Worm (Caenorhabditis elegans) whole organism, L3 larva: ENCODE measurements around the gene dhs-9.

Source experiments
- ZK546.5 ChIP-seq: sonication (generic microtip); optimal IDR thresholded peaks from 2 replicates; lab custom pipeline; 2017; ENCODE audit warnings: missing biosample characterization, missing genetic modification characterization
- egl-27 ChIP-seq: sonication (generic microtip); optimal IDR thresholded peaks from 4 replicates; lab custom pipeline; 2017; ENCODE audit warnings: missing biosample characterization, missing genetic modification reagents, missing genetic modification characterization
- lin-15B ChIP-seq: fragments of 150-350 bp; optimal IDR thresholded peaks from 2 replicates; lab custom pipeline; 2014; ENCODE audit warnings: missing biosample characterization, missing genetic modification characterization
- lsy-12 ChIP-seq: sonication (generic microtip); optimal IDR thresholded peaks from 2 replicates; lab custom pipeline; 2016; ENCODE audit warnings: mild to moderate bottlenecking, missing genetic modification characterization, missing compliant biosample characterization
- nhr-12 ChIP-seq: fragments of 150-350 bp; optimal IDR thresholded peaks from 2 replicates; lab custom pipeline; 2014; ENCODE audit warnings: missing biosample characterization, missing genetic modification characterization
- nhr-67 ChIP-seq: fragments of 150-350 bp; optimal IDR thresholded peaks from 2 replicates; lab custom pipeline; 2014; ENCODE audit warnings: missing biosample characterization, missing genetic modification characterization
- snpc-4 ChIP-seq: fragments of 150-350 bp; optimal IDR thresholded peaks from 2 replicates; lab custom pipeline; 2014; ENCODE audit warnings: missing biosample characterization, missing genetic modification characterization
- ztf-11 ChIP-seq: fragments of 150-350 bp; optimal IDR thresholded peaks from 2 replicates; lab custom pipeline; 2014; ENCODE audit warnings: missing biosample characterization, missing genetic modification characterization

DNA sequence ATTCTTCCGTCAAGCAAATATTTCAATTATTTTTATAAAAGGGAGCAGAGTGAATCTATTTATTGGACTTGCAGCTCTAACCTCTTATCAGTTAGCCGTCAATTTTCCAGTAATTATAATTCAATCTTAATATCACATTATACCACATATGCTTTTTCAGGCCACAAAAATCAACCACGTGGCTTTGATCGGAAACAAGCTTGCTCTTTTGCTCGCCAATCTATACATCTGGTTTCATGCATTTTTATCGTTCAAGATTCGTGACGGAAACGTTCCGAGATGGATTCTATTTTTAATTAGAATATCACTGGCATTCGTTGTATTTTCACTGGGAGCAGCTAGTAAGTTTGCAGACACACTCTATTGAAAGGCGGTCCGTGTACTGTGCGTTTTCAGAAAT lies 39.2 kb upstream of the dhs-9 start:
- no peak for TF ChIP-seq nhr-12 (tag; lab: Kevin White, UChicago)
- no peak for TF ChIP-seq snpc-4 (tag; lab: Kevin White, UChicago)
- no peak for TF ChIP-seq lin-15B
- TF ChIP-seq lsy-12 (tag; lab: Kevin White, UChicago) = no peak
- no peak for TF ChIP-seq ztf-11
- TF ChIP-seq egl-27 (tag; lab: Kevin White, UChicago) = no peak
- no peak for TF ChIP-seq ZK546.5
- TF ChIP-seq nhr-67 = no peak
